Worm (Caenorhabditis elegans) whole organism, L3 larva: ENCODE measurements around the gene F02C9.1.

Experiments used
- ZK546.5 ChIP-seq: sonication (generic microtip); optimal IDR thresholded peaks from 2 replicates; lab custom pipeline; 2017; ENCODE audit warnings: missing biosample characterization, missing genetic modification characterization
- aly-2 ChIP-seq: fragments of 150-350 bp; optimal IDR thresholded peaks from 2 replicates; lab custom pipeline; 2014; ENCODE audit warnings: missing biosample characterization, missing genetic modification characterization
- ama-1 ChIP-seq: fragments of 150-350 bp; optimal IDR thresholded peaks from 2 replicates; lab custom pipeline; 2018
- ceh-16 ChIP-seq: sonication (generic microtip); optimal IDR thresholded peaks from 2 replicates; lab custom pipeline; 2017; ENCODE audit warnings: missing biosample characterization, missing genetic modification characterization
- ceh-82 ChIP-seq: fragments of 150-350 bp; optimal IDR thresholded peaks from 2 replicates; lab custom pipeline; 2014; ENCODE audit warnings: missing biosample characterization, missing genetic modification characterization
- egl-27 ChIP-seq: sonication (generic microtip); optimal IDR thresholded peaks from 4 replicates; lab custom pipeline; 2017; ENCODE audit warnings: missing biosample characterization, missing genetic modification reagents, missing genetic modification characterization
- egl-5 ChIP-seq: fragments of 150-350 bp; optimal IDR thresholded peaks from 2 replicates; lab custom pipeline; 2017; ENCODE audit warnings: missing biosample characterization, missing genetic modification reagents, missing genetic modification characterization, inconsistent platforms
- elt-1 ChIP-seq: fragments of 150-350 bp; optimal IDR thresholded peaks from 2 replicates; lab custom pipeline; 2014; ENCODE audit warnings: missing biosample characterization, missing genetic modification characterization
- elt-2 ChIP-seq: sonication (generic microtip); optimal IDR thresholded peaks from 2 replicates; lab custom pipeline; 2016; ENCODE audit warnings: missing genetic modification reagents, mild to moderate bottlenecking, missing genetic modification characterization, missing compliant biosample characterization
- elt-3 ChIP-seq, 3 experiments: fragments of 150-350 bp in 1 of 3; sonication (generic microtip) in 2 of 3; optimal IDR thresholded peaks; 2 replicates in 2 of 3; 4 replicates in 1 of 3; lab custom pipeline; 2014 to 2017; ENCODE audit warnings: missing biosample characterization in 3 of 3, missing genetic modification characterization in 3 of 3
- eor-1 ChIP-seq, 2 experiments: fragments of 150-350 bp; optimal IDR thresholded peaks; 2 replicates each; lab custom pipeline; 2014 to 2018; ENCODE audit warnings: missing biosample characterization in 2 of 2, missing genetic modification characterization in 2 of 2
- fkh-2 ChIP-seq: fragments of 150-350 bp; optimal IDR thresholded peaks from 2 replicates; lab custom pipeline; 2014; ENCODE audit warnings: missing biosample characterization, missing genetic modification reagents, missing genetic modification characterization
- fos-1 ChIP-seq: fragments of 150-350 bp; optimal IDR thresholded peaks from 2 replicates; lab custom pipeline; 2014; ENCODE audit warnings: missing biosample characterization, missing genetic modification characterization
- hmg-11 ChIP-seq: sonication (generic microtip); optimal IDR thresholded peaks from 2 replicates; lab custom pipeline; 2016; ENCODE audit warnings: missing genetic modification characterization, missing compliant biosample characterization
- jun-1 ChIP-seq: fragments of 150-350 bp; optimal IDR thresholded peaks from 2 replicates; lab custom pipeline; 2014; ENCODE audit warnings: missing biosample characterization, missing genetic modification reagents, missing genetic modification characterization
- lin-15B ChIP-seq: fragments of 150-350 bp; optimal IDR thresholded peaks from 2 replicates; lab custom pipeline; 2014; ENCODE audit warnings: missing biosample characterization, missing genetic modification characterization
- lin-39 ChIP-seq: fragments of 150-350 bp; optimal IDR thresholded peaks from 2 replicates; lab custom pipeline; 2018; ENCODE audit warnings: missing biosample characterization, missing genetic modification reagents, missing genetic modification characterization
- lsy-12 ChIP-seq: sonication (generic microtip); optimal IDR thresholded peaks from 2 replicates; lab custom pipeline; 2016; ENCODE audit warnings: mild to moderate bottlenecking, missing genetic modification characterization, missing compliant biosample characterization
- mdl-1 ChIP-seq: fragments of 150-350 bp; optimal IDR thresholded peaks from 2 replicates; lab custom pipeline; 2014; ENCODE audit warnings: missing biosample characterization, missing genetic modification characterization
- mml-1 ChIP-seq: fragments of 150-350 bp; sonication (generic microtip); optimal IDR thresholded peaks from 3 replicates; lab custom pipeline; 2014; ENCODE audit warnings: missing biosample characterization, missing genetic modification characterization
- nfya-1 ChIP-seq: sonication (generic microtip); optimal IDR thresholded peaks from 2 replicates; lab custom pipeline; 2017; ENCODE audit warnings: missing genetic modification characterization, mild to moderate bottlenecking, missing compliant biosample characterization, antibody characterized with exemption, moderate library complexity; ENCODE audit not compliant: insufficient read depth
- nhr-11 ChIP-seq: fragments of 150-350 bp; optimal IDR thresholded peaks from 2 replicates; lab custom pipeline; 2014; ENCODE audit warnings: missing biosample characterization, missing genetic modification characterization
- nhr-12 ChIP-seq: fragments of 150-350 bp; optimal IDR thresholded peaks from 2 replicates; lab custom pipeline; 2014; ENCODE audit warnings: missing biosample characterization, missing genetic modification characterization
- nhr-23 ChIP-seq: fragments of 150-350 bp; optimal IDR thresholded peaks from 2 replicates; lab custom pipeline; 2014; ENCODE audit warnings: missing biosample characterization, missing genetic modification reagents, missing genetic modification characterization
- nhr-237 ChIP-seq: fragments of 150-350 bp; optimal IDR thresholded peaks from 2 replicates; lab custom pipeline; 2014; ENCODE audit warnings: missing biosample characterization, missing genetic modification characterization
- nhr-28 ChIP-seq: fragments of 150-350 bp; optimal IDR thresholded peaks from 2 replicates; lab custom pipeline; 2014; ENCODE audit warnings: missing biosample characterization, missing genetic modification characterization
- nhr-67 ChIP-seq: fragments of 150-350 bp; optimal IDR thresholded peaks from 2 replicates; lab custom pipeline; 2014; ENCODE audit warnings: missing biosample characterization, missing genetic modification characterization
- nhr-76 ChIP-seq: fragments of 150-350 bp; sonication (generic microtip); optimal IDR thresholded peaks from 5 replicates; lab custom pipeline; 2014; ENCODE audit warnings: missing biosample characterization, missing genetic modification characterization
- pha-4 ChIP-seq: fragments of 150-350 bp; optimal IDR thresholded peaks from 2 replicates; lab custom pipeline; 2014; ENCODE audit warnings: missing biosample characterization, missing genetic modification reagents, missing genetic modification characterization
- pqm-1 ChIP-seq: fragments of 150-350 bp; optimal IDR thresholded peaks from 2 replicates; lab custom pipeline; 2017; ENCODE audit warnings: missing biosample characterization, missing genetic modification characterization, inconsistent platforms
- sea-2 ChIP-seq: fragments of 150-350 bp; sonication (generic microtip); optimal IDR thresholded peaks from 4 replicates; lab custom pipeline; 2014; ENCODE audit warnings: missing biosample characterization, missing genetic modification reagents, missing genetic modification characterization
- skn-1 ChIP-seq: fragments of 150-350 bp; optimal IDR thresholded peaks from 2 replicates; lab custom pipeline; 2014; ENCODE audit warnings: missing biosample characterization, missing genetic modification characterization
- snpc-4 ChIP-seq: fragments of 150-350 bp; optimal IDR thresholded peaks from 2 replicates; lab custom pipeline; 2014; ENCODE audit warnings: missing biosample characterization, missing genetic modification characterization
- tbx-2 ChIP-seq: sonication (generic microtip); optimal IDR thresholded peaks from 2 replicates; lab custom pipeline; 2016; ENCODE audit warnings: mild to moderate bottlenecking, missing genetic modification characterization, missing compliant biosample characterization
- unc-39 ChIP-seq: sonication (generic microtip); optimal IDR thresholded peaks from 4 replicates; lab custom pipeline; 2017; ENCODE audit warnings: missing biosample characterization, missing genetic modification characterization
- unc-62 ChIP-seq: fragments of 150-350 bp; sonication (generic microtip); optimal IDR thresholded peaks from 4 replicates; lab custom pipeline; 2014; ENCODE audit warnings: missing biosample characterization, missing genetic modification reagents, missing genetic modification characterization
- zag-1 ChIP-seq: fragments of 150-350 bp; optimal IDR thresholded peaks from 2 replicates; lab custom pipeline; 2014; ENCODE audit warnings: missing biosample characterization, missing genetic modification characterization
- ztf-11 ChIP-seq: fragments of 150-350 bp; optimal IDR thresholded peaks from 2 replicates; lab custom pipeline; 2014; ENCODE audit warnings: missing biosample characterization, missing genetic modification characterization
- ztf-4 ChIP-seq: fragments of 150-350 bp; optimal IDR thresholded peaks from 2 replicates; lab custom pipeline; 2014; ENCODE audit warnings: missing biosample characterization, missing genetic modification characterization

Gene F02C9.1

DNA sequence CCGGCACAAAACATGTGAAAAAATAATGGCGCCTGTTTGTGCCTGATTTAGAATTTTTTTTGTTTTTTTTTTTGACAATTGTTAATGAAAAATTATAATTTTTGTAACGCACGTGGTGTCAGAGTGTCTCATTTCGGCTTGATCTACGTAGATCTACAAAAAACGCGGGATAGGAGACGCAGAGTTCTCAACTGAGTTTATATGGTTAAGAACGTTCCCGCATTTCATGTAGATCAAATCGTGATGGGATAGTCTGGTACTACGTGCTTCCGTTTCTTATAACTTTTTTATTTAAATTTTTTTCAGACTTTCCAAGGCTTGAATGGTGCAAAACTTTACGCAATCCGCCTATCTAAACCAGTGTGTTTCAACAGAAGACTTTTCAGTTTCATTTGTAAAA lies 9.7 kb upstream of the F02C9.1 start, which contains the start of gene tat-6:
tat-6 (plus strand) TSS at position 301 of the 400 bp plus-strand sequence.
- TF ChIP-seq zag-1 (tag; lab: Kevin White, UChicago) = no peak
- no peak for TF ChIP-seq ztf-11 (tag; lab: Kevin White, UChicago)
- no peak for TF ChIP-seq mml-1
- TF ChIP-seq ZK546.5 (tag; lab: Kevin White, UChicago) = no peak
- TF ChIP-seq ztf-4 (tag; lab: Kevin White, UChicago) = no peak
- TF ChIP-seq skn-1 (tag; lab: Kevin White, UChicago) = no peak
- no peak for TF ChIP-seq nhr-28 (tag; lab: Kevin White, UChicago)
- TF ChIP-seq elt-2 (tag; lab: Kevin White, UChicago) = no peak
- no peak for TF ChIP-seq unc-39 (tag; lab: Kevin White, UChicago)
- no peak for TF ChIP-seq pqm-1
- no peak for TF ChIP-seq snpc-4 (tag; lab: Kevin White, UChicago)
- no peak for TF ChIP-seq nhr-11 (tag; lab: Kevin White, UChicago)
- TF ChIP-seq nfya-1 = no peak

DNA sequence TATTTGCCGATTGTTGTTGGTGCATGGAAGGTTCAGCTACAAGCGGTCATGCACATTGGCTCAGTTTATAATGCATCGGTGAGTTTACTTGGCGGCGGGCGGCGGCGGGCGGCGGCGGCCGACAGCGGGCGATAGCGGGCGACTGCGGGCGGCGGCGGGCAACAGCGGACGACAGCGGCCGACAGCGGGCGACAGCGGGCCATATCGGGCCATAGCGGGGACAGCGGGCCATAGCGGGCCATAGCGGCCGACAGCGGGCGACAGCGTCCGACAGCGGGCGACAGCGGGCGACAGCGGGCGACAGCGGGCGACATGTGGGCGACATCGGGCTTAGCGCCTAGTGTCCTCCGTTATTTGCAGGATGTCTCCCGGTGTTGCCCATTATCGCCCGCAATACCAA lies 6.4 kb upstream of the F02C9.1 start:
- TF ChIP-seq sea-2 (GFP tag; lab: Kevin White, UChicago) (no peak), nhr-12 (tag; lab: Kevin White, UChicago) (no peak), elt-3 (tag; optimal IDR thresholded peaks at IDR 0.05; lab: Kevin White, UChicago) (no peak), mdl-1 (tag; lab: Kevin White, UChicago) (no peak), ama-1 (lab: Kevin White, UChicago) (no peak), unc-39 (tag; lab: Kevin White, UChicago) (no peak), nhr-76 (tag; lab: Kevin White, UChicago) (no peak), lsy-12 (tag; lab: Kevin White, UChicago) (no peak), zag-1 (tag; lab: Kevin White, UChicago) (no peak), aly-2 (no peak), egl-5 (tag; lab: Kevin White, UChicago) (no peak), eor-1 (tag; optimal IDR thresholded peaks at IDR 0.05; lab: Kevin White, UChicago) (no peak)
- TF ChIP-seq, all 47 proteins: peak for 0

DNA sequence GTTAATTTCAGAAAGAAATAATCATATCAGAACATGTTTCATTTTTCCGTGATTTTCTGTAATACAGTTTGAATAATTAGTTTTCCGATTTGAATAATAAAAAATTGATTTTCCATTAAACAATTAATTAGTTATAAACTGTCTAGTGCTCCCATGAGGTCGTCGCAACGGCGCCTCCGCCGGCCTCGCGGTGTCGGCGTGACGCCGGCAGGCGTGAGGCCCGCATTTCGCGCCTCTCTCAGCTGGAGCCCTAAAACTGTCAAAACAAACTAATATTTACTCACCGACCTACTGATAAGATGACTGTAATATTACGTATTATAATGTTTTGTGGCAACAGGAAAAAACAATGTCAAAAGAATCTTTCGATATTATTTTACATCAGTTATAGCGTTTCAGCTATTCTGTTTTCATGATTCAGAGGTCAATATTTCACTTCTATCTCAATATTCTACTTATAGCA lies 5.2 kb upstream of the F02C9.1 start, which contains the start of gene F02C9.2:
F02C9.2 (plus strand) TSS at position 413 of the 463 bp plus-strand sequence.
- TF ChIP-seq snpc-4 (tag; lab: Kevin White, UChicago) = no peak
- TF ChIP-seq nhr-67 (tag; lab: Kevin White, UChicago) = no peak
- TF ChIP-seq sea-2 (GFP tag; lab: Kevin White, UChicago) = no peak
- no peak for TF ChIP-seq lin-15B (tag; lab: Kevin White, UChicago)
- TF ChIP-seq nhr-23 (tag; lab: Kevin White, UChicago) = no peak
- no peak for TF ChIP-seq tbx-2 (tag; lab: Kevin White, UChicago)
- no peak for TF ChIP-seq ceh-82
- no peak for TF ChIP-seq lin-39
- TF ChIP-seq hmg-11 (tag; lab: Kevin White, UChicago) = no peak
- TF ChIP-seq ztf-4 (tag; lab: Kevin White, UChicago) = no peak
- TF ChIP-seq egl-5 (tag; lab: Kevin White, UChicago) = no peak
- TF ChIP-seq unc-62 (GFP tag; lab: Kevin White, UChicago) = no peak
- no peak for TF ChIP-seq eor-1 (tag; optimal IDR thresholded peaks at IDR 0.05; lab: Kevin White, UChicago)
- TF ChIP-seq pqm-1 = no peak

DNA sequence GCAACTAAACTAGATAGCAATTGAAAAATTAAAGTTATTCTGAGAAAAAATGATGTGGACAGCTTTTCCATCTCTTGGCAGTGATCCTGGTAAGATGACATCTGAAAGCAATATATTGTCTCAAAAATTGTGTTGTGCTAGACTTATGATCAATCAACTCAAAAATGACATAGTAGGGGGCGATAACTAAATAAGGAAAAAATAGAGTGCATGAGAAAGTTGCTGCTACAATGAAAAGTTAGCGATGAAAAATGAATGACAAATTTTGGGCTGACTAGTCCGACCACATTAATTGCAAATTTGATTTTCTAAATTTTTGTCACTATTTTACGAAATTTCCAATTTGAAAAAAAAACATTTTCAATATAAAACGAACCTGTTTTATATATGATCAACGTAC lies 2.7 kb downstream of the F02C9.1 start, which contains the start of gene srab-9:
srab-9 (minus strand) TSS at position 101 of the 400 bp plus-strand sequence.
- TF ChIP-seq fkh-2 (tag; lab: Kevin White, UChicago) = no peak
- TF ChIP-seq lsy-12 (tag; lab: Kevin White, UChicago) = no peak
- no peak for TF ChIP-seq jun-1 (tag; lab: Kevin White, UChicago)
- no peak for TF ChIP-seq fos-1 (tag; lab: Kevin White, UChicago)
- no peak for TF ChIP-seq pqm-1
- no peak for TF ChIP-seq nhr-237 (tag; lab: Kevin White, UChicago)
- no peak for TF ChIP-seq tbx-2 (tag; lab: Kevin White, UChicago)
- TF ChIP-seq elt-1 (tag; lab: Kevin White, UChicago) = no peak
- TF ChIP-seq elt-3 (tag; optimal IDR thresholded peaks at IDR 0.05; lab: Kevin White, UChicago) = no peak
- no peak for TF ChIP-seq nhr-12 (tag; lab: Kevin White, UChicago)
- no peak for TF ChIP-seq sea-2 (GFP tag; lab: Kevin White, UChicago)
- TF ChIP-seq pha-4 (tag; lab: Kevin White, UChicago) = no peak
- TF ChIP-seq egl-27 (tag; lab: Kevin White, UChicago) = no peak
- no peak for TF ChIP-seq nhr-76 (tag; lab: Kevin White, UChicago)
- no peak for TF ChIP-seq nhr-67 (tag; lab: Kevin White, UChicago)
- no peak for TF ChIP-seq nhr-23 (tag; lab: Kevin White, UChicago)
- no peak for TF ChIP-seq ceh-16 (tag; lab: Kevin White, UChicago)
